Worm (Caenorhabditis elegans) whole organism, early embryonic: ENCODE data around the gene C24H12.4.

ENCODE experiments used
- F13C5.2 ChIP-seq: sonication (generic microtip); optimal IDR thresholded peaks from 2 replicates; lab custom pipeline; 2017; ENCODE audit warnings: mild to moderate bottlenecking, missing genetic modification characterization, inconsistent platforms, missing compliant biosample characterization
- flt-1 ChIP-seq: fragments of 200-800 bp; sonication (Bioruptor generic); IDR thresholded peaks from 2 replicates; pipeline ENCODE4 v1.3.6; 2022; ENCODE audit warnings: missing genetic modification characterization, missing compliant biosample characterization
- hmbx-1 ChIP-seq: sonication (generic microtip); optimal IDR thresholded peaks from 2 replicates; lab custom pipeline; 2016; ENCODE audit warnings: mild to moderate bottlenecking, missing genetic modification characterization, missing compliant biosample characterization
- tra-4 ChIP-seq: sonication (generic microtip); optimal IDR thresholded peaks from 2 replicates; lab custom pipeline; 2017; ENCODE audit warnings: missing genetic modification characterization, missing compliant biosample characterization

- TF ChIP-seq hmbx-1 (tag; lab: Kevin White, UChicago) (no peak), flt-1 (GFP tag; lab: Robert Waterston, UW) (no peak), F13C5.2 (tag; lab: Kevin White, UChicago) (no peak), tra-4 (tag; lab: Kevin White, UChicago) (no peak)
These were observed 49.8 kb downstream of the C24H12.4 start, which contains the start of gene W10D9.3 for ce11 chrII:460835-461234.
